Worm (Caenorhabditis elegans) whole organism, young adult: ENCODE measurements around the gene ins-13.

Experiments
- F22D6.2 ChIP-seq: sonication (generic microtip); optimal IDR thresholded peaks from 2 replicates; lab custom pipeline; 2016; ENCODE audit warnings: mild to moderate bottlenecking, missing genetic modification characterization, missing compliant biosample characterization
- ets-4 ChIP-seq: fragments of 200-800 bp; sonication (Bioruptor generic); optimal IDR thresholded peaks from 2 replicates; lab custom pipeline; 2018; ENCODE audit warnings: mild to moderate bottlenecking, missing genetic modification characterization, missing compliant biosample characterization
- him-1 ChIP-seq: sonication (generic microtip); optimal IDR thresholded peaks from 2 replicates; lab custom pipeline; 2016; ENCODE audit warnings: missing genotype, missing genetic modification reagents, missing genetic modification characterization, missing compliant biosample characterization

- TF ChIP-seq ets-4 = no peak
- no peak for TF ChIP-seq him-1
- no peak for TF ChIP-seq F22D6.2 (tag; lab: Kevin White, UChicago)
These were observed 12.8 kb downstream of the ins-13 start, which contains the start of gene C17C3.9 for ce11 chrII:5531855-5532328.
